Comparison of ENCODE assay signal across 4 fruit fly cellular contexts in genomic region chrX:13136939-13137697, dm6.
TF ChIP-seq lines count a peak whose summit lies in the region.

No protein-coding gene starts in this region.

- TF ChIP-seq CTCF in whole organism, embryonic (GFP tag; optimal IDR thresholded peaks at IDR 0.05; lab: Kevin White, UChicago): peak; percentile 16

TF ChIP-seq in whole organism, embryonic, 481 proteins besides CTCF, POLR2A, EP300 and RAD21 (continues in another document):
- peak; percentile 10 for TF ChIP-seq az2 (GFP tag; optimal IDR thresholded peaks at IDR 0.05; lab: Kevin White, UChicago)
- peak; percentile 38 for TF ChIP-seq fd96Cb (tag; optimal IDR thresholded peaks at IDR 0.05; lab: Kevin White, UChicago)
- peak; percentile 37 for TF ChIP-seq kni (GFP tag; optimal IDR thresholded peaks at IDR 0.05; lab: Kevin White, UChicago)
- TF ChIP-seq her (GFP tag; optimal IDR thresholded peaks at IDR 0.05; lab: Kevin White, UChicago): no peak
- TF ChIP-seq lilli (GFP tag; optimal IDR thresholded peaks at IDR 0.05; lab: Kevin White, UChicago): peak; percentile 29
- no peak for TF ChIP-seq z (GFP tag; IDR thresholded peaks at IDR 0.05; lab: Robert Waterston, UW)
- TF ChIP-seq nerfin-2 (GFP tag; IDR thresholded peaks at IDR 0.05; lab: Robert Waterston, UW; ENCODE audit: partially characterized antibody): no peak
- TF ChIP-seq sqz (GFP tag; optimal IDR thresholded peaks at IDR 0.05; lab: Kevin White, UChicago): peak; percentile 46
- peak; percentile 17 for TF ChIP-seq CG14710 (tag; optimal IDR thresholded peaks at IDR 0.05; lab: Kevin White, UChicago)
- TF ChIP-seq nau (GFP tag; optimal IDR thresholded peaks at IDR 0.05; lab: Kevin White, UChicago): no peak
- no peak for TF ChIP-seq dmrt11E (tag; optimal IDR thresholded peaks at IDR 0.05; lab: Kevin White, UChicago)
- no peak for TF ChIP-seq CG14860 (GFP tag; IDR thresholded peaks at IDR 0.05; lab: Robert Waterston, UW; ENCODE audit: partially characterized antibody)
- TF ChIP-seq bsh (GFP tag; optimal IDR thresholded peaks at IDR 0.05; lab: Kevin White, UChicago): peak in 1 of 2 experiments; percentile 61
- no peak for TF ChIP-seq caup (GFP tag; optimal IDR thresholded peaks at IDR 0.05; lab: Kevin White, UChicago; ENCODE audit: severe bottlenecking)
- no peak for TF ChIP-seq CG9817 (tag; optimal IDR thresholded peaks at IDR 0.05; lab: Kevin White, UChicago)
- TF ChIP-seq luna (GFP tag; optimal IDR thresholded peaks at IDR 0.05; lab: Kevin White, UChicago): no peak
- TF ChIP-seq CG9797 (GFP tag; optimal IDR thresholded peaks at IDR 0.05; lab: Kevin White, UChicago): no peak
- TF ChIP-seq Atf3 (GFP tag; optimal IDR thresholded peaks at IDR 0.05; lab: Kevin White, UChicago): no peak
- TF ChIP-seq crol (GFP tag; IDR thresholded peaks at IDR 0.05; lab: Robert Waterston, UW): peak; percentile 31; the same call in 1 of the 2 replicates
- TF ChIP-seq gcm (GFP tag; optimal IDR thresholded peaks at IDR 0.05; lab: Kevin White, UChicago): peak; percentile 20
- TF ChIP-seq CG3281 (GFP tag; optimal IDR thresholded peaks at IDR 0.05; lab: Kevin White, UChicago): no peak
- TF ChIP-seq NC2α (GFP tag; optimal IDR thresholded peaks at IDR 0.05; lab: Kevin White, UChicago): no peak

TF ChIP-seq in whole organism, prepupa, 60 proteins besides CTCF, POLR2A, EP300 and RAD21 (continues in another document):
- peak; percentile 64 for TF ChIP-seq CG6808 (GFP tag; optimal IDR thresholded peaks at IDR 0.05; lab: Kevin White, UChicago)
- TF ChIP-seq vri (GFP tag; optimal IDR thresholded peaks at IDR 0.05; lab: Kevin White, UChicago): peak; percentile 47
- TF ChIP-seq Lpt (GFP tag; optimal IDR thresholded peaks at IDR 0.05; lab: Kevin White, UChicago): no peak
- no peak for TF ChIP-seq fd85E (GFP tag; optimal IDR thresholded peaks at IDR 0.05; lab: Kevin White, UChicago)
- TF ChIP-seq dac (GFP tag; optimal IDR thresholded peaks at IDR 0.05; lab: Kevin White, UChicago): no peak
- peak; percentile 3 for TF ChIP-seq CG10669 (GFP tag; optimal IDR thresholded peaks at IDR 0.05; lab: Kevin White, UChicago)
- peak; percentile 6 for TF ChIP-seq pdm3 (GFP tag; optimal IDR thresholded peaks at IDR 0.05; lab: Kevin White, UChicago)
- peak; percentile 24 for TF ChIP-seq CG6276 (GFP tag; optimal IDR thresholded peaks at IDR 0.05; lab: Kevin White, UChicago)
- peak; percentile 38 for TF ChIP-seq Hr39 (GFP tag; optimal IDR thresholded peaks at IDR 0.05; lab: Kevin White, UChicago)
- peak; percentile 27 for TF ChIP-seq CG3032 (tag; optimal IDR thresholded peaks at IDR 0.05; lab: Kevin White, UChicago)
- peak; percentile 26 for TF ChIP-seq CG1621 (tag; optimal IDR thresholded peaks at IDR 0.05; lab: Kevin White, UChicago)
- peak; percentile 10 for TF ChIP-seq Ets21C (GFP tag; optimal IDR thresholded peaks at IDR 0.05; lab: Kevin White, UChicago)
- TF ChIP-seq Met (GFP tag; optimal IDR thresholded peaks at IDR 0.05; lab: Kevin White, UChicago): peak; percentile 84
- peak; percentile 56 for TF ChIP-seq Sox102F (GFP tag; optimal IDR thresholded peaks at IDR 0.05; lab: Kevin White, UChicago)
- peak; percentile 67 for TF ChIP-seq CG34406 (GFP tag; optimal IDR thresholded peaks at IDR 0.05; lab: Kevin White, UChicago)
- TF ChIP-seq lz (GFP tag; optimal IDR thresholded peaks at IDR 0.05; lab: Kevin White, UChicago): peak; percentile 86
- peak; percentile 49 for TF ChIP-seq cyc (GFP tag; optimal IDR thresholded peaks at IDR 0.05; lab: Kevin White, UChicago)
- TF ChIP-seq Sox14 (GFP tag; optimal IDR thresholded peaks at IDR 0.05; lab: Kevin White, UChicago): peak; percentile 31
- peak; percentile 49 for TF ChIP-seq CG10631 (GFP tag; optimal IDR thresholded peaks at IDR 0.05; lab: Kevin White, UChicago)
- TF ChIP-seq CG3919 (GFP tag; optimal IDR thresholded peaks at IDR 0.05; lab: Kevin White, UChicago): peak; percentile 63
- TF ChIP-seq CG11762 (GFP tag; optimal IDR thresholded peaks at IDR 0.05; lab: Kevin White, UChicago; ENCODE audit: insufficient read depth): peak; percentile 29
- TF ChIP-seq Sox15 (GFP tag; optimal IDR thresholded peaks at IDR 0.05; lab: Kevin White, UChicago): peak; percentile 33
- peak; percentile 16 for TF ChIP-seq fd59A (GFP tag; optimal IDR thresholded peaks at IDR 0.05; lab: Kevin White, UChicago)

TF ChIP-seq in whole organism, pupa, 21 proteins besides CTCF, POLR2A, EP300 and RAD21:
- TF ChIP-seq CG14655 (GFP tag; optimal IDR thresholded peaks at IDR 0.05; lab: Kevin White, UChicago) (peak; percentile 44), CG8159 (tag; optimal IDR thresholded peaks at IDR 0.05; lab: Kevin White, UChicago) (peak; percentile 55), Pif1A (GFP tag; optimal IDR thresholded peaks at IDR 0.05; lab: Kevin White, UChicago) (peak; percentile 80), Ets98B (GFP tag; IDR thresholded peaks at IDR 0.05; lab: Robert Waterston, UW) (peak; percentile 25; the same call in 1 of the 2 replicates), D1 (tag; optimal IDR thresholded peaks at IDR 0.05; lab: Kevin White, UChicago) (no peak), CG4496 (GFP tag; IDR thresholded peaks at IDR 0.05; lab: Robert Waterston, UW) (peak; percentile 68), fd96Ca (GFP tag; IDR thresholded peaks at IDR 0.05; lab: Robert Waterston, UW) (peak; percentile 31; the same call in 1 of the 3 replicates), CG12605 (GFP tag; IDR thresholded peaks at IDR 0.05; lab: Robert Waterston, UW) (no peak), CG8301 (tag; optimal IDR thresholded peaks at IDR 0.05; lab: Kevin White, UChicago) (no peak), CG32121 (GFP tag; IDR thresholded peaks at IDR 0.05; lab: Robert Waterston, UW) (no peak), CG10348 (GFP tag; IDR thresholded peaks at IDR 0.05; lab: Robert Waterston, UW) (no peak), CG15710 (tag; optimal IDR thresholded peaks at IDR 0.05; lab: Kevin White, UChicago) (peak; percentile 48), Snoo (tag; optimal IDR thresholded peaks at IDR 0.05; lab: Kevin White, UChicago) (peak; percentile 69), gl (tag; optimal IDR thresholded peaks at IDR 0.05; lab: Kevin White, UChicago) (peak; percentile 45), EcR (GFP tag; optimal IDR thresholded peaks at IDR 0.05; lab: Kevin White, UChicago) (peak; percentile 26), Pif1B (GFP tag; optimal IDR thresholded peaks at IDR 0.05; lab: Kevin White, UChicago) (peak; percentile 83), CG13204 (GFP tag; optimal IDR thresholded peaks at IDR 0.05; lab: Kevin White, UChicago) (peak; percentile 49), rn (GFP tag; IDR thresholded peaks at IDR 0.05; lab: Robert Waterston, UW) (0 out of 2 replicates have a peak, but pooled peaks have one; percentile 28), CG17806 (tag; optimal IDR thresholded peaks at IDR 0.05; lab: Kevin White, UChicago) (peak; percentile 15), CG9948 (tag; optimal IDR thresholded peaks at IDR 0.05; lab: Kevin White, UChicago) (peak; percentile 18), CG34367 (tag; optimal IDR thresholded peaks at IDR 0.05; lab: Kevin White, UChicago) (no peak)

TF ChIP-seq in whole organism, wandering third instar larva, 38 proteins besides CTCF, POLR2A, EP300 and RAD21 (continues in another document):
- TF ChIP-seq Hnf4 (GFP tag; optimal IDR thresholded peaks at IDR 0.05; lab: Kevin White, UChicago): peak; percentile 35
- peak; percentile 41 for TF ChIP-seq sage (GFP tag; optimal IDR thresholded peaks at IDR 0.05; lab: Kevin White, UChicago)
- peak in 1 of 2 experiments; percentile 8 for TF ChIP-seq dl (GFP tag; optimal IDR thresholded peaks at IDR 0.05; lab: Kevin White, UChicago; ENCODE audit: insufficient read depth in 1 of 2, partially characterized antibody in 2 of 2)
- peak; percentile 60 for TF ChIP-seq OdsH (GFP tag; optimal IDR thresholded peaks at IDR 0.05; lab: Kevin White, UChicago)
- TF ChIP-seq usp (GFP tag; optimal IDR thresholded peaks at IDR 0.05; lab: Kevin White, UChicago): no peak
- peak; percentile 75 for TF ChIP-seq Sp1 (GFP tag; optimal IDR thresholded peaks at IDR 0.05; lab: Kevin White, UChicago)
- no peak for TF ChIP-seq N (GFP tag; optimal IDR thresholded peaks at IDR 0.05; lab: Kevin White, UChicago)
- no peak for TF ChIP-seq Abd-B (GFP tag; optimal IDR thresholded peaks at IDR 0.05; lab: Kevin White, UChicago)
- peak; percentile 51 for TF ChIP-seq CrebA (GFP tag; optimal IDR thresholded peaks at IDR 0.05; lab: Kevin White, UChicago; ENCODE audit: borderline replicate concordance)
- no peak for TF ChIP-seq GATAd (GFP tag; optimal IDR thresholded peaks at IDR 0.05; lab: Kevin White, UChicago)
- TF ChIP-seq tai (GFP tag; optimal IDR thresholded peaks at IDR 0.05; lab: Kevin White, UChicago): no peak
- peak; percentile 90 for TF ChIP-seq fru (GFP tag; optimal IDR thresholded peaks at IDR 0.05; lab: Kevin White, UChicago)
- no peak for TF ChIP-seq pan (optimal IDR thresholded peaks at IDR 0.05; lab: Kevin White, UChicago)
- no peak for TF ChIP-seq Dfd (GFP tag; optimal IDR thresholded peaks at IDR 0.05; lab: Kevin White, UChicago)
- no peak for TF ChIP-seq brk (GFP tag; optimal IDR thresholded peaks at IDR 0.05; lab: Kevin White, UChicago)
- peak; percentile 19 for TF ChIP-seq br (GFP tag; optimal IDR thresholded peaks at IDR 0.05; lab: Kevin White, UChicago)
- peak; percentile 29 for TF ChIP-seq dmrt93B (GFP tag; optimal IDR thresholded peaks at IDR 0.05; lab: Kevin White, UChicago)
- TF ChIP-seq jim (GFP tag; optimal IDR thresholded peaks at IDR 0.05; lab: Kevin White, UChicago): no peak
- TF ChIP-seq lola (GFP tag; optimal IDR thresholded peaks at IDR 0.05; lab: Kevin White, UChicago): no peak
- peak; percentile 54 for TF ChIP-seq Rel (GFP tag; optimal IDR thresholded peaks at IDR 0.05; lab: Kevin White, UChicago)
- no peak for TF ChIP-seq Rel (tag; optimal IDR thresholded peaks at IDR 0.05; lab: Kevin White, UChicago)
- TF ChIP-seq psq (GFP tag; optimal IDR thresholded peaks at IDR 0.05; lab: Kevin White, UChicago): peak; percentile 86
- peak; percentile 88 for TF ChIP-seq h (GFP tag; optimal IDR thresholded peaks at IDR 0.05; lab: Kevin White, UChicago)
- no peak for TF ChIP-seq CG32264 (GFP tag; optimal IDR thresholded peaks at IDR 0.05; lab: Kevin White, UChicago)
- TF ChIP-seq Jra (GFP tag; optimal IDR thresholded peaks at IDR 0.05; lab: Kevin White, UChicago): no peak
- TF ChIP-seq ey (GFP tag; optimal IDR thresholded peaks at IDR 0.05; lab: Kevin White, UChicago): peak; percentile 6
- TF ChIP-seq sv (GFP tag; optimal IDR thresholded peaks at IDR 0.05; lab: Kevin White, UChicago): no peak
- no peak for TF ChIP-seq dsf (GFP tag; optimal IDR thresholded peaks at IDR 0.05; lab: Kevin White, UChicago; ENCODE audit: borderline replicate concordance)
- TF ChIP-seq Dif (GFP tag; optimal IDR thresholded peaks at IDR 0.05; lab: Kevin White, UChicago; ENCODE audit: partially characterized antibody): no peak
- peak; percentile 21 for TF ChIP-seq rgr (GFP tag; optimal IDR thresholded peaks at IDR 0.05; lab: Kevin White, UChicago)
- TF ChIP-seq Hr83 (GFP tag; optimal IDR thresholded peaks at IDR 0.05; lab: Kevin White, UChicago; ENCODE audit: poor library complexity, severe bottlenecking): no peak
- no peak for TF ChIP-seq Mio (GFP tag; optimal IDR thresholded peaks at IDR 0.05; lab: Kevin White, UChicago)

Comparison
In these comparisons a context has a peak if more than half of its experiments do, and no peak if none do; other contexts are left out.
1. Of the 7 proteins assayed by ChIP-seq in both whole organism, embryonic and whole organism, prepupa: peak only in whole organism, embryonic: none; only in whole organism, prepupa: CG16779, CG6854 and Hr39; in both: Blimp-1, Gug and Sox102F; in neither: 1.